Worm (Caenorhabditis elegans) whole organism, young adult: ENCODE measurements around the gene ZK1240.1.

Experiments
- B0336.3 ChIP-seq: fragments of 200-800 bp; sonication (Bioruptor generic); IDR thresholded peaks from 2 replicates; pipeline ENCODE4 v1.3.6; 2022; ENCODE audit warnings: missing genetic modification characterization, missing compliant biosample characterization
- C06A6.2 ChIP-seq: fragments of 200-800 bp; sonication (Bioruptor generic); conservative IDR thresholded peaks from 2 replicates; pipeline ENCODE4 v1.3.6; 2022; ENCODE audit warnings: missing genetic modification characterization, missing compliant biosample characterization
- D2030.7 ChIP-seq: fragments of 200-800 bp; sonication (Bioruptor generic); IDR thresholded peaks from 2 replicates; pipeline ENCODE4 v1.3.6; 2022; ENCODE audit warnings: missing genetic modification reagents, missing genetic modification characterization, missing compliant biosample characterization
- F49E8.2 ChIP-seq: sonication (generic microtip); optimal IDR thresholded peaks from 3 replicates; lab custom pipeline; 2017; ENCODE audit warnings: missing genetic modification characterization, mild to moderate bottlenecking, missing compliant biosample characterization, antibody characterized with exemption, moderate library complexity; ENCODE audit not compliant: insufficient read depth
- F52B5.7 ChIP-seq: sonication (generic microtip); optimal IDR thresholded peaks from 2 replicates; lab custom pipeline; 2016; ENCODE audit warnings: mild to moderate bottlenecking, missing genetic modification characterization, missing compliant biosample characterization
- F55B11.4 ChIP-seq: sonication (generic microtip); optimal IDR thresholded peaks from 2 replicates; lab custom pipeline; 2016; ENCODE audit warnings: missing compliant biosample characterization, missing genetic modification characterization, borderline replicate concordance; ENCODE audit not compliant: insufficient read depth
- K11D2.4 ChIP-seq: fragments of 200-800 bp; sonication (Bioruptor generic); IDR thresholded peaks from 2 replicates; pipeline ENCODE4 v1.3.6; 2022; ENCODE audit warnings: missing genetic modification reagents, missing genetic modification characterization, missing compliant biosample characterization
- K12H6.12 ChIP-seq: fragments of 200-800 bp; sonication (Bioruptor generic); optimal IDR thresholded peaks from 2 replicates; lab custom pipeline; 2018; ENCODE audit warnings: mild to moderate bottlenecking, missing genetic modification characterization, missing compliant biosample characterization
- attf-3 ChIP-seq: fragments of 200-800 bp; sonication (Bioruptor generic); conservative IDR thresholded peaks from 2 replicates; pipeline ENCODE4 v1.3.6; 2022; ENCODE audit warnings: missing genetic modification reagents, missing genetic modification characterization, missing compliant biosample characterization
- attf-5 ChIP-seq: fragments of 200-800 bp; sonication (Bioruptor generic); optimal IDR thresholded peaks from 2 replicates; lab custom pipeline; 2018; ENCODE audit warnings: mild to moderate bottlenecking, missing genetic modification characterization, missing compliant biosample characterization
- attf-6 ChIP-seq: fragments of 200-800 bp; sonication (Bioruptor generic); IDR thresholded peaks from 2 replicates; pipeline ENCODE4 v1.3.6; 2022; ENCODE audit warnings: missing genetic modification reagents, missing genetic modification characterization, missing compliant biosample characterization
- cebp-2 ChIP-seq: fragments of 200-800 bp; sonication (Bioruptor generic); IDR thresholded peaks from 2 replicates; pipeline ENCODE4 v1.3.6; 2022; ENCODE audit warnings: missing genetic modification characterization, missing compliant biosample characterization
- ceh-58 ChIP-seq: fragments of 200-800 bp; sonication (Bioruptor generic); IDR thresholded peaks from 2 replicates; pipeline ENCODE4 v1.3.6; 2022; ENCODE audit warnings: missing genetic modification characterization, missing compliant biosample characterization
- chd-7 ChIP-seq: sonication (generic microtip); optimal IDR thresholded peaks from 2 replicates; lab custom pipeline; 2016; ENCODE audit warnings: mild to moderate bottlenecking, missing genetic modification characterization, moderate library complexity, missing compliant biosample characterization
- dpff-1 ChIP-seq: sonication (generic microtip); optimal IDR thresholded peaks from 2 replicates; lab custom pipeline; 2017; ENCODE audit warnings: mild to moderate bottlenecking, missing genetic modification characterization, missing compliant biosample characterization
- dpl-1 ChIP-seq: fragments of 150-350 bp; optimal IDR thresholded peaks from 2 replicates; lab custom pipeline; 2014; ENCODE audit warnings: missing biosample characterization, missing genetic modification reagents, missing genetic modification characterization
- egl-44 ChIP-seq: fragments of 200-800 bp; sonication (Bioruptor generic); IDR thresholded peaks from 2 replicates; pipeline ENCODE4 v1.3.6; 2022; ENCODE audit warnings: missing genetic modification reagents, missing genetic modification characterization, missing compliant biosample characterization
- ekl-4 ChIP-seq: fragments of 200-800 bp; sonication (Bioruptor generic); IDR thresholded peaks from 2 replicates; pipeline ENCODE4 v1.3.6; 2022; ENCODE audit warnings: missing genetic modification reagents, missing genetic modification characterization, missing compliant biosample characterization
- him-1 ChIP-seq: sonication (generic microtip); optimal IDR thresholded peaks from 2 replicates; lab custom pipeline; 2016; ENCODE audit warnings: missing genotype, missing genetic modification reagents, missing genetic modification characterization, missing compliant biosample characterization
- hlh-12 ChIP-seq: sonication (generic microtip); optimal IDR thresholded peaks from 2 replicates; lab custom pipeline; 2016; ENCODE audit warnings: missing genetic modification characterization, missing compliant biosample characterization
- hlh-26 ChIP-seq: fragments of 200-800 bp; sonication (Bioruptor generic); conservative IDR thresholded peaks from 2 replicates; pipeline ENCODE4 v1.3.6; 2022; ENCODE audit warnings: missing genetic modification reagents, missing genetic modification characterization, missing compliant biosample characterization
- hmg-1.2 ChIP-seq: fragments of 200-800 bp; sonication (Bioruptor generic); IDR thresholded peaks from 2 replicates; pipeline ENCODE4 v1.3.6; 2022; ENCODE audit warnings: missing genetic modification reagents, missing genetic modification characterization, missing compliant biosample characterization
- hrde-1 ChIP-seq: sonication (generic microtip); optimal IDR thresholded peaks from 2 replicates; lab custom pipeline; 2016; ENCODE audit warnings: missing genetic modification characterization, mild to moderate bottlenecking, missing compliant biosample characterization, moderate library complexity, missing genotype, missing genetic modification reagents, borderline replicate concordance
- madf-10 ChIP-seq: sonication (generic microtip); optimal IDR thresholded peaks from 2 replicates; lab custom pipeline; 2016; ENCODE audit warnings: mild to moderate bottlenecking, missing genetic modification characterization, missing compliant biosample characterization
- madf-8 ChIP-seq: fragments of 200-800 bp; sonication (Bioruptor generic); conservative IDR thresholded peaks from 2 replicates; pipeline ENCODE4 v1.3.6; 2022; ENCODE audit warnings: missing genetic modification reagents, missing genetic modification characterization, missing compliant biosample characterization
- mcd-1 ChIP-seq: fragments of 200-800 bp; sonication (Bioruptor generic); IDR thresholded peaks from 2 replicates; pipeline ENCODE4 v1.3.6; 2022; ENCODE audit warnings: missing genetic modification reagents, missing genetic modification characterization, missing compliant biosample characterization
- nfya-2 ChIP-seq: fragments of 200-800 bp; sonication (Bioruptor generic); IDR thresholded peaks from 2 replicates; pipeline ENCODE4 v1.3.6; 2022; ENCODE audit warnings: missing genetic modification reagents, missing genetic modification characterization, missing compliant biosample characterization
- nhr-179 ChIP-seq: sonication (generic microtip); optimal IDR thresholded peaks from 2 replicates; lab custom pipeline; 2016; ENCODE audit warnings: mild to moderate bottlenecking, missing genetic modification characterization, missing compliant biosample characterization
- nhr-80 ChIP-seq: sonication (generic microtip); optimal IDR thresholded peaks from 2 replicates; lab custom pipeline; 2016; ENCODE audit warnings: missing genetic modification characterization, missing compliant biosample characterization
- snpc-3.4 ChIP-seq: sonication (generic microtip); optimal IDR thresholded peaks from 2 replicates; lab custom pipeline; 2017; ENCODE audit warnings: missing genetic modification characterization, mild to moderate bottlenecking, missing compliant biosample characterization, antibody characterized with exemption, moderate library complexity, missing genotype, missing genetic modification reagents
- somi-1 ChIP-seq: fragments of 200-800 bp; sonication (Bioruptor generic); optimal IDR thresholded peaks from 2 replicates; lab custom pipeline; 2018; ENCODE audit warnings: mild to moderate bottlenecking, missing genetic modification characterization, missing compliant biosample characterization
- tbp1 ChIP-seq: fragments of 200-800 bp; sonication (Bioruptor generic); optimal IDR thresholded peaks from 2 replicates; lab custom pipeline; 2018; ENCODE audit warnings: mild to moderate bottlenecking, missing genetic modification characterization, missing compliant biosample characterization
- tbx-9 ChIP-seq: sonication (generic microtip); optimal IDR thresholded peaks from 2 replicates; lab custom pipeline; 2016; ENCODE audit warnings: borderline replicate concordance, missing genetic modification characterization, inconsistent platforms, missing compliant biosample characterization
- tlf-1 ChIP-seq: fragments of 200-800 bp; sonication (Bioruptor generic); optimal IDR thresholded peaks from 2 replicates; lab custom pipeline; 2018; ENCODE audit warnings: mild to moderate bottlenecking, missing genetic modification characterization, missing compliant biosample characterization
- unc-130 ChIP-seq: sonication (generic microtip); optimal IDR thresholded peaks from 2 replicates; lab custom pipeline; 2016; ENCODE audit warnings: missing genetic modification reagents, missing genetic modification characterization, missing compliant biosample characterization
- zim-3 ChIP-seq: sonication (generic microtip); optimal IDR thresholded peaks from 2 replicates; lab custom pipeline; 2017; ENCODE audit warnings: mild to moderate bottlenecking, missing genetic modification characterization, moderate library complexity, missing compliant biosample characterization

ZK1240.1 gene

DNA sequence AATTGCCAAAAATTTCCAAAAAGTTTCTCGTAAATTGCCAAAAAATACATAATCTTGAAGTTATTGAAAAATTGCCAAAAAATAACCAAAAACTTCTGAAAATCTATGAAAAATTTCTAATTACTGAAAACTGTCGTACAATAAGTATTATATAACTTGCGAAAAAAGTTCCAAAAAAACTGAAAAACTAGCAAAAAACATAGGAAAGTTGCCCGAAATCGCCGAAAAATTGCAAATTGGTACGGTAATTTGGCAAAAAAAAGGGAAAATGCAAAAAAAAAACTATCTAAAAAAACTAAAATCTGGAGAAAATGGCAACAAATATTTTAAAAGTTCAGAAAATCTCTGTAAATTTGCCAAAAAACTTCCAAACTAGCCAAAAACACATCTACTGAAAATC lies 12.3 kb downstream of the ZK1240.1 start, which contains the start of gene enri-1:
TSS of gene enri-1 (minus strand) at position 101 of the 400 bp plus-strand sequence.
- TF ChIP-seq attf-3 (GFP tag; lab: Robert Waterston, UW) (no peak), attf-6 (no peak), tlf-1 (no peak), dpff-1 (tag; lab: Kevin White, UChicago) (no peak), chd-7 (tag; lab: Kevin White, UChicago) (no peak), unc-130 (GFP tag; lab: Kevin White, UChicago) (no peak), tbp1 (GFP tag; lab: Kevin White, UChicago) (no peak), snpc-3.4 (no peak), mcd-1 (GFP tag; lab: Robert Waterston, UW) (no peak), ceh-58 (GFP tag; lab: Robert Waterston, UW) (no peak), dpl-1 (GFP tag; lab: Kevin White, UChicago) (no peak), egl-44 (GFP tag; lab: Robert Waterston, UW) (no peak), D2030.7 (GFP tag; lab: Robert Waterston, UW) (no peak), hlh-26 (GFP tag; lab: Robert Waterston, UW) (no peak)
- TF ChIP-seq, all 124 proteins: peak for 0

DNA sequence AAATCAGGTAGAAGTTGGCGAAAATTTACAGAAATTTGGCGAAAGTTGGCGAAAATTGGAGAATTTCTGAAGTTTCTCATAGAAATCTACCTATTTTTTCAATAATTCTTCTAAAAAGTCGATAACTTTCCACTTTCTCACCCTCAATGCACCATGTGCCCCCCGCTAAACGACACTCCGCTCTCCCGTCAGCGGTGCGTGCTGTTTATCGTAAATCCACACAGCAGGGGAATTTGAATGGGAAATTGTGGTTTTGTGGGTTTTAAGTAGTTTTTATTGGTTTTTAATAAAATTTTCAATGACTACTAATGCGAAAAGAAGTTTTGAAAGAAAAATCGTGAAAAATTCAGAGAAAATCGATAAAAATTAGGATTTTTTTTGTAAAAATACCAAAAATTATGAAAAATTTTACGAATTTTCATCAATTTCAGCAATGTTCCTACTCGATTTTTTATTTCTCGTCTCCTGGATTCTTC lies 12.8 kb downstream of the ZK1240.1 start, which contains the start of gene F43C11.6:
TSS of gene F43C11.6 (plus strand) at position 426 of the 476 bp plus-strand sequence.
- TF ChIP-seq nhr-80 (tag; lab: Kevin White, UChicago) (no peak), attf-5 (GFP tag; lab: Kevin White, UChicago) (peak; percentile 25), madf-8 (GFP tag; lab: Robert Waterston, UW) (no peak), attf-3 (GFP tag; lab: Robert Waterston, UW) (peak; percentile 89), zim-3 (tag; lab: Kevin White, UChicago) (no peak), nhr-179 (tag; lab: Kevin White, UChicago) (no peak), K12H6.12 (tag; lab: Kevin White, UChicago) (no peak)

DNA sequence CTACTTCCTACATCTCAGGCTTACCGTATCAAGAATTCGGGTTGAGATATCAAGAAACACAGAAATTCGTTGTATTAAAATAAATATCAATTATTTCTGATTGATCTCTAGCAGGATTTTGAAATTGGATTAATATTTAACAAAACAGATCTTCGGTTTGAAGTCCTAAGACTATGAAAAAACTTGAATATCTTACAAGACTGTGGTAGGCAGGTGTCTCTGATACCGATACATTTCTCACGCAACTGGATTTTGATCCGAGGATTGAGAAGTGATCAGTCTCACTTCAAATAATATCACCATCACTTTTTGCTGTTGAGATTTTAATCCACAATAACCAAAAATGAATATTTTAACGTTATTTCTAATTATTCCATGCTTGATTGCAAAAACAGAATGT lies 17.5 kb downstream of the ZK1240.1 start, which contains the start of gene F43C11.4:
TSS of gene F43C11.4 (plus strand) at position 301 of the 400 bp plus-strand sequence.
- no peak for TF ChIP-seq nfya-2 (GFP tag; lab: Robert Waterston, UW)
- TF ChIP-seq him-1 (tag; lab: Kevin White, UChicago): no peak
- no peak for TF ChIP-seq F49E8.2 (tag; lab: Kevin White, UChicago)
- TF ChIP-seq B0336.3 (GFP tag; lab: Robert Waterston, UW): no peak
- no peak for TF ChIP-seq tbx-9 (tag; lab: Kevin White, UChicago)
- TF ChIP-seq C06A6.2 (GFP tag; lab: Robert Waterston, UW): no peak
- no peak for TF ChIP-seq K11D2.4 (GFP tag; lab: Robert Waterston, UW)
- no peak for TF ChIP-seq F52B5.7
- no peak for TF ChIP-seq somi-1
- TF ChIP-seq cebp-2 (GFP tag; lab: Robert Waterston, UW): no peak
- no peak for TF ChIP-seq hmg-1.2 (GFP tag; lab: Robert Waterston, UW)
- TF ChIP-seq F55B11.4 (tag; lab: Kevin White, UChicago): no peak
- no peak for TF ChIP-seq hrde-1 (tag; lab: Kevin White, UChicago)
- TF ChIP-seq madf-10 (tag; lab: Kevin White, UChicago): no peak
- no peak for TF ChIP-seq ceh-58 (GFP tag; lab: Robert Waterston, UW)
- TF ChIP-seq hlh-12 (tag; lab: Kevin White, UChicago): no peak
- TF ChIP-seq ekl-4 (GFP tag; lab: Robert Waterston, UW): no peak
- TF ChIP-seq, all 124 proteins: peak for 0
